Fruit fly (Drosophila melanogaster) whole organism, adult: ENCODE data around the gene CG14384.
A peak's percentile ranks its signal among the peaks of the same experiment; 100 is the strongest.

ENCODE experiments used
- CG11617 ChIP-seq: fragments of 200-800 bp; sonication (Bioruptor generic); optimal IDR thresholded peaks from 2 replicates; lab custom pipeline; 2017; ENCODE audit warnings: mild to moderate bottlenecking, missing biosample characterization, missing genetic modification reagents, missing genetic modification characterization
- CG12768 ChIP-seq: fragments of 200-800 bp; sonication (Bioruptor generic); optimal IDR thresholded peaks from 2 replicates; lab custom pipeline; 2017; ENCODE audit warnings: missing biosample characterization, missing genetic modification characterization, mild to moderate bottlenecking, moderate library complexity, missing genetic modification reagents
- CG14711 ChIP-seq: fragments of 200-800 bp; sonication (Bioruptor generic); optimal IDR thresholded peaks from 2 replicates; lab custom pipeline; 2018; ENCODE audit warnings: missing biosample characterization, mild to moderate bottlenecking, missing genetic modification characterization, moderate library complexity
- CG1620 ChIP-seq: fragments of 200-800 bp; sonication (Bioruptor generic); optimal IDR thresholded peaks from 2 replicates; lab custom pipeline; 2016; ENCODE audit warnings: missing biosample characterization, missing genetic modification characterization
- CG33017 ChIP-seq: fragments of 200-800 bp; sonication (Bioruptor generic); optimal IDR thresholded peaks from 2 replicates; lab custom pipeline; 2018; ENCODE audit warnings: missing biosample characterization, mild to moderate bottlenecking, missing genetic modification characterization, moderate library complexity
- CG5204 ChIP-seq: fragments of 200-800 bp; sonication (Bioruptor generic); optimal IDR thresholded peaks from 2 replicates; lab custom pipeline; 2016; ENCODE audit warnings: missing biosample characterization, missing genetic modification characterization
- CG7045 ChIP-seq: fragments of 200-800 bp; sonication (Bioruptor generic); optimal IDR thresholded peaks from 2 replicates; lab custom pipeline; 2017; ENCODE audit warnings: missing biosample characterization, mild to moderate bottlenecking, missing genetic modification characterization
- CG7101 ChIP-seq: fragments of 200-800 bp; sonication (Bioruptor generic); optimal IDR thresholded peaks from 2 replicates; lab custom pipeline; 2018; ENCODE audit warnings: missing biosample characterization, mild to moderate bottlenecking, missing genetic modification characterization, moderate library complexity
- Clk ChIP-seq: fragments of 200-800 bp; sonication (Bioruptor generic); optimal IDR thresholded peaks from 2 replicates; lab custom pipeline; 2017; ENCODE audit warnings: missing biosample characterization, missing genetic modification characterization
- Crg-1 ChIP-seq: fragments of 200-800 bp; sonication (Bioruptor generic); optimal IDR thresholded peaks from 2 replicates; lab custom pipeline; 2016; ENCODE audit warnings: missing biosample characterization, missing genetic modification characterization
- Hr96 ChIP-seq: fragments of 200-800 bp; sonication (Bioruptor generic); optimal IDR thresholded peaks from 2 replicates; lab custom pipeline; 2016; ENCODE audit warnings: missing biosample characterization, missing genetic modification characterization
- Mnt ChIP-seq: fragments of 200-800 bp; sonication (Bioruptor generic); optimal IDR thresholded peaks from 2 replicates; lab custom pipeline; 2016; ENCODE audit warnings: missing biosample characterization, mild to moderate bottlenecking, missing genetic modification characterization
- bab1 ChIP-seq: fragments of 200-800 bp; sonication (Bioruptor generic); optimal IDR thresholded peaks from 3 replicates; lab custom pipeline; 2019; ENCODE audit warnings: missing biosample characterization, mild to moderate bottlenecking, missing genetic modification characterization, moderate library complexity
- cic ChIP-seq: fragments of 200-800 bp; sonication (Bioruptor generic); optimal IDR thresholded peaks from 2 replicates; lab custom pipeline; 2017; ENCODE audit warnings: missing biosample characterization, mild to moderate bottlenecking, missing genetic modification characterization, moderate library complexity
- cnc ChIP-seq, 2 experiments: fragments of >200 bp; optimal IDR thresholded peaks; 2 replicates each; lab custom pipeline; 2017
- kay ChIP-seq: fragments of 200-800 bp; sonication (Bioruptor generic); peaks from one replicate; lab custom pipeline; 2016; ENCODE audit warnings: missing biosample characterization, missing genetic modification characterization, borderline replicate concordance
- ovo ChIP-seq: fragments of 200-800 bp; sonication (Bioruptor generic); optimal IDR thresholded peaks from 2 replicates; lab custom pipeline; 2016; ENCODE audit warnings: missing biosample characterization, missing genetic modification characterization
- pad ChIP-seq: fragments of 200-800 bp; sonication (Bioruptor generic); optimal IDR thresholded peaks from 3 replicates; lab custom pipeline; 2017; ENCODE audit warnings: missing biosample characterization, missing genetic modification characterization, mild to moderate bottlenecking, moderate library complexity, missing genetic modification reagents
- tj ChIP-seq: fragments of 200-800 bp; sonication (Bioruptor generic); optimal IDR thresholded peaks from 3 replicates; lab custom pipeline; 2017; ENCODE audit warnings: missing biosample characterization, mild to moderate bottlenecking, missing genetic modification characterization, moderate library complexity
- toe ChIP-seq: fragments of 200-800 bp; sonication (Bioruptor generic); optimal IDR thresholded peaks from 2 replicates; lab custom pipeline; 2016; ENCODE audit warnings: missing biosample characterization, missing genetic modification characterization

The CG14384 gene

dm6 chr3R:12967612-12968011, at the start of gene CG14384, which contains the start of gene grsm:
CG14384 (minus strand) TSS chr3R:12967712.
grsm (minus strand) TSS chr3R:12967712.
- TF ChIP-seq kay (GFP tag; lab: Kevin White, UChicago) (peak; percentile 44), Hr96 (GFP tag; lab: Kevin White, UChicago) (no peak)

- TF ChIP-seq cic (GFP tag; lab: Kevin White, UChicago) (no peak), ovo (peak; percentile 15), CG12768 (GFP tag; lab: Kevin White, UChicago) (peak; percentile 21), kay (GFP tag; lab: Kevin White, UChicago) (peak; percentile 67)
These were observed 48.6 kb upstream of the CG14384 start for dm6 chr3R:13015811-13016766.

dm6 chr3R:13015402-13015801, 47.9 kb upstream of the CG14384 start:
- no peak for TF ChIP-seq toe
- TF ChIP-seq cic (GFP tag; lab: Kevin White, UChicago) = no peak
- TF ChIP-seq pad (GFP tag; lab: Kevin White, UChicago) = no peak
- no peak for TF ChIP-seq CG7101 (tag; lab: Kevin White, UChicago)
- TF ChIP-seq Mnt (GFP tag; lab: Kevin White, UChicago) = no peak
- no peak for TF ChIP-seq CG7045 (GFP tag; lab: Kevin White, UChicago)
- no peak for TF ChIP-seq Clk
- no peak for TF ChIP-seq Crg-1
- TF ChIP-seq CG12768 (GFP tag; lab: Kevin White, UChicago) = no peak

- TF ChIP-seq CG14711 (tag; lab: Kevin White, UChicago) (peak; percentile 23), CG33017 (tag; lab: Kevin White, UChicago) (no peak), Hr96 (GFP tag; lab: Kevin White, UChicago) (no peak), kay (GFP tag; lab: Kevin White, UChicago) (peak; percentile 89), Mnt (GFP tag; lab: Kevin White, UChicago) (no peak), tj (peak; percentile 96)
These were observed 46.8 kb upstream of the CG14384 start for dm6 chr3R:13014168-13014881.

- TF ChIP-seq CG7045 (GFP tag; lab: Kevin White, UChicago) (no peak), CG7101 (tag; lab: Kevin White, UChicago) (no peak), cnc (optimal IDR thresholded peaks at IDR 0.05; lab: Kevin White, UChicago) (no peak), CG1620 (GFP tag; lab: Kevin White, UChicago) (no peak), cic (GFP tag; lab: Kevin White, UChicago) (no peak), kay (GFP tag; lab: Kevin White, UChicago) (no peak), pad (GFP tag; lab: Kevin White, UChicago) (peak; percentile 43)
These were observed 45.5 kb upstream of the CG14384 start for dm6 chr3R:13012990-13013389.

- TF ChIP-seq CG33017 (tag; lab: Kevin White, UChicago) (peak; percentile 42), CG14711 (tag; lab: Kevin White, UChicago) (peak; percentile 63), Hr96 (GFP tag; lab: Kevin White, UChicago) (peak; percentile 72), ovo (peak; percentile 48), tj (peak; percentile 80), Crg-1 (peak; percentile 63), Mnt (GFP tag; lab: Kevin White, UChicago) (peak; percentile 84), CG12768 (GFP tag; lab: Kevin White, UChicago) (peak; percentile 80), pad (GFP tag; lab: Kevin White, UChicago) (peak; percentile 87), kay (GFP tag; lab: Kevin White, UChicago) (no peak), bab1 (GFP tag; lab: Kevin White, UChicago) (peak; percentile 6), CG7045 (GFP tag; lab: Kevin White, UChicago) (peak; percentile 34), CG11617 (GFP tag; lab: Kevin White, UChicago) (peak; percentile 65), CG1620 (GFP tag; lab: Kevin White, UChicago) (peak; percentile 71), Clk (peak; percentile 30), cic (GFP tag; lab: Kevin White, UChicago) (peak; percentile 83), cnc (optimal IDR thresholded peaks at IDR 0.05; lab: Kevin White, UChicago) (peak; percentile 91 to 95), toe (peak; percentile 37), CG7101 (tag; lab: Kevin White, UChicago) (peak; percentile 62), CG5204 (GFP tag; lab: Kevin White, UChicago) (no peak)
These were observed 44.8 kb upstream of the CG14384 start for dm6 chr3R:13012351-13012750.
